Worm (Caenorhabditis elegans) whole organism, L3 larva: ENCODE data around the gene B0334.13.

Experiments
- R02D3.7 ChIP-seq: fragments of 150-350 bp; optimal IDR thresholded peaks from 2 replicates; lab custom pipeline; 2014; ENCODE audit warnings: missing biosample characterization, missing genetic modification characterization
- aly-2 ChIP-seq: fragments of 150-350 bp; optimal IDR thresholded peaks from 2 replicates; lab custom pipeline; 2014; ENCODE audit warnings: missing biosample characterization, missing genetic modification characterization
- ama-1 ChIP-seq: fragments of 150-350 bp; optimal IDR thresholded peaks from 2 replicates; lab custom pipeline; 2018
- egl-27 ChIP-seq: sonication (generic microtip); optimal IDR thresholded peaks from 4 replicates; lab custom pipeline; 2017; ENCODE audit warnings: missing biosample characterization, missing genetic modification reagents, missing genetic modification characterization
- eor-1 ChIP-seq, 2 experiments: fragments of 150-350 bp; optimal IDR thresholded peaks; 2 replicates each; lab custom pipeline; 2014 to 2018; ENCODE audit warnings: missing biosample characterization in 2 of 2, missing genetic modification characterization in 2 of 2
- nfya-1 ChIP-seq: sonication (generic microtip); optimal IDR thresholded peaks from 2 replicates; lab custom pipeline; 2017; ENCODE audit warnings: missing genetic modification characterization, mild to moderate bottlenecking, missing compliant biosample characterization, antibody characterized with exemption, moderate library complexity; ENCODE audit not compliant: insufficient read depth
- nhr-11 ChIP-seq: fragments of 150-350 bp; optimal IDR thresholded peaks from 2 replicates; lab custom pipeline; 2014; ENCODE audit warnings: missing biosample characterization, missing genetic modification characterization
- nhr-28 ChIP-seq: fragments of 150-350 bp; optimal IDR thresholded peaks from 2 replicates; lab custom pipeline; 2014; ENCODE audit warnings: missing biosample characterization, missing genetic modification characterization
- nhr-76 ChIP-seq: fragments of 150-350 bp; sonication (generic microtip); optimal IDR thresholded peaks from 5 replicates; lab custom pipeline; 2014; ENCODE audit warnings: missing biosample characterization, missing genetic modification characterization
- nhr-77 ChIP-seq: fragments of 150-350 bp; optimal IDR thresholded peaks from 2 replicates; lab custom pipeline; 2014; ENCODE audit warnings: missing biosample characterization, missing genetic modification characterization
- pqm-1 ChIP-seq: fragments of 150-350 bp; optimal IDR thresholded peaks from 2 replicates; lab custom pipeline; 2017; ENCODE audit warnings: missing biosample characterization, missing genetic modification characterization, inconsistent platforms
- snpc-4 ChIP-seq: fragments of 150-350 bp; optimal IDR thresholded peaks from 2 replicates; lab custom pipeline; 2014; ENCODE audit warnings: missing biosample characterization, missing genetic modification characterization
- ztf-4 ChIP-seq: fragments of 150-350 bp; optimal IDR thresholded peaks from 2 replicates; lab custom pipeline; 2014; ENCODE audit warnings: missing biosample characterization, missing genetic modification characterization

- TF ChIP-seq ama-1: peak; percentile 39
- TF ChIP-seq pqm-1 (tag; lab: Kevin White, UChicago): no peak
- TF ChIP-seq nhr-28 (tag; lab: Kevin White, UChicago): no peak
- TF ChIP-seq aly-2 (tag; lab: Kevin White, UChicago): no peak
- TF ChIP-seq nhr-11 (tag; lab: Kevin White, UChicago): no peak
- no peak for TF ChIP-seq R02D3.7 (tag; lab: Kevin White, UChicago)
- TF ChIP-seq nfya-1 (tag; lab: Kevin White, UChicago): no peak
- TF ChIP-seq nhr-77 (tag; lab: Kevin White, UChicago): no peak
- TF ChIP-seq nhr-76 (tag; lab: Kevin White, UChicago): no peak
- no peak for TF ChIP-seq ztf-4
- no peak for TF ChIP-seq eor-1 (tag; optimal IDR thresholded peaks at IDR 0.05; lab: Kevin White, UChicago)
- TF ChIP-seq egl-27 (tag; lab: Kevin White, UChicago): no peak
- TF ChIP-seq snpc-4 (tag; lab: Kevin White, UChicago): no peak
Observed at ce11 chrII:11485200-11485599, 2.9 kb upstream of the B0334.13 start, which contains the start of gene twk-5.
